Fruit fly (Drosophila melanogaster) whole organism, prepupa: ENCODE data around the gene CG6607.

Source experiments
- CG1621 ChIP-seq: fragments of 200-800 bp; sonication (Bioruptor generic); optimal IDR thresholded peaks from 3 replicates; lab custom pipeline; 2018; ENCODE audit warnings: missing biosample characterization, mild to moderate bottlenecking, missing genetic modification characterization
- Eip75B ChIP-seq: fragments of 200-800 bp; sonication (Bioruptor generic); optimal IDR thresholded peaks from 3 replicates; lab custom pipeline; 2016; ENCODE audit warnings: missing biosample characterization, missing genetic modification characterization
- Gug ChIP-seq: fragments of 200-800 bp; sonication (Bioruptor generic); IDR thresholded peaks from 2 replicates; pipeline ENCODE4 v1.3.6; 2022; ENCODE audit warnings: missing biosample characterization, missing genetic modification characterization
- Met ChIP-seq: fragments of 200-800 bp; sonication (Bioruptor generic); optimal IDR thresholded peaks from 3 replicates; lab custom pipeline; 2016; ENCODE audit warnings: missing biosample characterization, missing genetic modification characterization
- fd85E ChIP-seq: fragments of 200-800 bp; sonication (Bioruptor generic); optimal IDR thresholded peaks from 3 replicates; lab custom pipeline; 2016; ENCODE audit warnings: missing biosample characterization, missing genetic modification characterization
- lz ChIP-seq: fragments of 200-800 bp; sonication (Bioruptor generic); optimal IDR thresholded peaks from 3 replicates; lab custom pipeline; 2016; ENCODE audit warnings: missing biosample characterization, missing genetic modification characterization

DNA sequence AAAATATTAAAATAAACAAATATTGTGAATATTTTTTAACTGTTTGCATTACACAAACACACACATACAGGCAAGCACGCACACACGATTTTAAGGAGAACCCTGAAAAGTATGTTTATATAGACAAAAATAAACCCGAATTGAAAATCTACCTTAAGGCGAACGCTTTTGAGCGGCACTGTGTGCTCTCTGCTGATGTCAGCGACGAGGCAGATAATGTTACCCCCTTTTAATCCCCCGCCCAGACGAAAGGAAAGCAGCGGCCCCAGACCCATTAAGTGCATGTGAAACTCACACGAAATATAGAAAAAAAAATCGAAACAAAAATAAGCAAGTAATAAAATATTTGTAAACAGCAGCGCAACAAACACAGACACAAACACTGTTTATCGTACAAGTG is 6.5 kb upstream of the CG6607 start:
- TF ChIP-seq Gug (GFP tag; lab: Robert Waterston, UW) (no peak), Met (GFP tag; lab: Kevin White, UChicago) (no peak), Eip75B (GFP tag; lab: Kevin White, UChicago) (no peak), fd85E (GFP tag; lab: Kevin White, UChicago) (no peak), lz (GFP tag; lab: Kevin White, UChicago) (no peak), CG1621 (tag; lab: Kevin White, UChicago) (no peak)
